Fruit fly (Drosophila melanogaster) whole organism, embryonic: ENCODE data around the gene Tcs6.

Experiments used
- Adf1 ChIP-seq: fragments of 200-800 bp; sonication (Bioruptor generic); IDR thresholded peaks from 2 replicates; pipeline ENCODE4 v1.3.6; 2022; ENCODE audit warnings: missing biosample characterization, missing genetic modification characterization
- CG10654 ChIP-seq: fragments of 200-800 bp; sonication (Bioruptor generic); optimal IDR thresholded peaks from 2 replicates; lab custom pipeline; 2016; ENCODE audit warnings: missing biosample characterization, missing genetic modification characterization
- CG11247 ChIP-seq: fragments of 200-800 bp; sonication (Bioruptor generic); IDR thresholded peaks from 2 replicates; pipeline ENCODE4 v1.3.6; 2022; ENCODE audit warnings: missing biosample characterization, missing genetic modification characterization
- CG11560 ChIP-seq: fragments of 200-800 bp; sonication (Bioruptor generic); IDR thresholded peaks from 3 replicates; pipeline ENCODE4 v1.3.6; 2022; ENCODE audit warnings: missing biosample characterization, missing genetic modification characterization
- CG1233 ChIP-seq: fragments of 200-800 bp; sonication (Bioruptor generic); optimal IDR thresholded peaks from 4 replicates; lab custom pipeline; 2018; ENCODE audit warnings: missing biosample characterization, mild to moderate bottlenecking, missing genetic modification characterization
- CG14710 ChIP-seq: fragments of 200-800 bp; sonication (Bioruptor generic); optimal IDR thresholded peaks from 3 replicates; lab custom pipeline; 2019; ENCODE audit warnings: missing biosample characterization, mild to moderate bottlenecking, missing genetic modification characterization, moderate library complexity
- CG1529 ChIP-seq: fragments of 200-800 bp; sonication (Bioruptor generic); optimal IDR thresholded peaks from 3 replicates; lab custom pipeline; 2018; ENCODE audit warnings: missing biosample characterization, missing genetic modification characterization
- CG15696 ChIP-seq: fragments of 200-800 bp; sonication (Bioruptor generic); optimal IDR thresholded peaks from 2 replicates; lab custom pipeline; 2019; ENCODE audit warnings: missing biosample characterization, mild to moderate bottlenecking, missing genetic modification characterization, moderate library complexity
- CG1603 ChIP-seq: fragments of 200-800 bp; sonication (Bioruptor generic); optimal IDR thresholded peaks from 2 replicates; lab custom pipeline; 2019; ENCODE audit warnings: missing biosample characterization, mild to moderate bottlenecking, missing genetic modification characterization, moderate library complexity
- CG2116 ChIP-seq: fragments of 200-800 bp; sonication (Bioruptor generic); optimal IDR thresholded peaks from 3 replicates; lab custom pipeline; 2018; ENCODE audit warnings: missing biosample characterization, mild to moderate bottlenecking, missing genetic modification characterization
- CG2202 ChIP-seq: fragments of 200-800 bp; sonication (Bioruptor generic); optimal IDR thresholded peaks from 2 replicates; lab custom pipeline; 2018; ENCODE audit warnings: missing biosample characterization, mild to moderate bottlenecking, missing genetic modification characterization
- CG3065 ChIP-seq: fragments of 200-800 bp; sonication (Bioruptor generic); optimal IDR thresholded peaks from 2 replicates; lab custom pipeline; 2016; ENCODE audit warnings: missing biosample characterization, missing genetic modification characterization
- CG31365 ChIP-seq: fragments of 200-800 bp; sonication (Bioruptor generic); optimal IDR thresholded peaks from 2 replicates; lab custom pipeline; 2018; ENCODE audit warnings: missing biosample characterization, mild to moderate bottlenecking, missing genetic modification characterization
- CG34376 ChIP-seq: fragments of 200-800 bp; sonication (Bioruptor generic); optimal IDR thresholded peaks from 2 replicates; lab custom pipeline; 2018; ENCODE audit warnings: missing biosample characterization, mild to moderate bottlenecking, missing genetic modification characterization
- CG7372 ChIP-seq: fragments of 200-800 bp; sonication (Bioruptor generic); IDR thresholded peaks from 2 replicates; pipeline ENCODE4 v1.3.6; 2022; ENCODE audit warnings: missing biosample characterization, missing genetic modification characterization
- CG7839 ChIP-seq: fragments of 200-800 bp; sonication (Bioruptor generic); optimal IDR thresholded peaks from 3 replicates; lab custom pipeline; 2018; ENCODE audit warnings: missing biosample characterization, mild to moderate bottlenecking, missing genetic modification characterization, moderate library complexity
- CG8765 ChIP-seq: fragments of 200-800 bp; sonication (Bioruptor generic); IDR thresholded peaks from 2 replicates; pipeline ENCODE4 v1.3.6; 2022; ENCODE audit warnings: missing biosample characterization, missing genetic modification characterization
- CG9797 ChIP-seq: fragments of 200-800 bp; sonication (Bioruptor generic); optimal IDR thresholded peaks from 3 replicates; lab custom pipeline; 2018; ENCODE audit warnings: missing biosample characterization, mild to moderate bottlenecking, missing genetic modification characterization
- CTCF ChIP-seq: fragments of 200-800 bp; sonication (Bioruptor generic); optimal IDR thresholded peaks from 2 replicates; lab custom pipeline; 2017; ENCODE audit warnings: missing biosample characterization, mild to moderate bottlenecking, missing genetic modification characterization, moderate library complexity
- Camta ChIP-seq: fragments of 200-800 bp; sonication (Bioruptor generic); optimal IDR thresholded peaks from 2 replicates; lab custom pipeline; 2016; ENCODE audit warnings: missing biosample characterization, missing genetic modification characterization
- Chrac-16 ChIP-seq: fragments of 200-800 bp; sonication (Bioruptor generic); optimal IDR thresholded peaks from 3 replicates; lab custom pipeline; 2016; ENCODE audit warnings: missing biosample characterization, missing genetic modification characterization
- D19A ChIP-seq: fragments of 200-800 bp; optimal IDR thresholded peaks from 3 replicates; lab custom pipeline; 2019; ENCODE audit warnings: missing biosample characterization, mild to moderate bottlenecking, missing genetic modification characterization, moderate library complexity
- D19B ChIP-seq: fragments of 200-800 bp; sonication (Bioruptor generic); optimal IDR thresholded peaks from 2 replicates; lab custom pipeline; 2017; ENCODE audit warnings: missing biosample characterization, mild to moderate bottlenecking, missing genetic modification characterization
- Hr78 ChIP-seq, 2 experiments: fragments of 200-800 bp in 1 of 2; fragments of >200 bp in 1 of 2; sonication (Bioruptor generic) in 1 of 2; optimal IDR thresholded peaks; 2 replicates each; lab custom pipeline; 2017 to 2019; ENCODE audit warnings: missing biosample characterization in 2 of 2, missing genetic modification characterization in 2 of 2, mild to moderate bottlenecking in 1 of 2, moderate library complexity in 1 of 2
- Meics ChIP-seq: fragments of 200-800 bp; sonication (Bioruptor generic); optimal IDR thresholded peaks from 2 replicates; lab custom pipeline; 2017; ENCODE audit warnings: missing biosample characterization, mild to moderate bottlenecking, missing genetic modification characterization
- Neu2 ChIP-seq: fragments of 200-800 bp; sonication (Bioruptor generic); optimal IDR thresholded peaks from 3 replicates; lab custom pipeline; 2016; ENCODE audit warnings: missing biosample characterization, missing genetic modification characterization, borderline replicate concordance
- NfI ChIP-seq: fragments of 200-800 bp; sonication (Bioruptor generic); optimal IDR thresholded peaks from 3 replicates; lab custom pipeline; 2018; ENCODE audit warnings: missing biosample characterization, mild to moderate bottlenecking, missing genetic modification characterization, moderate library complexity
- Oaz ChIP-seq: fragments of 200-800 bp; sonication (Bioruptor generic); IDR thresholded peaks from 2 replicates; pipeline ENCODE4 v1.3.6; 2022; ENCODE audit warnings: missing biosample characterization, missing genetic modification characterization
- Opbp ChIP-seq: fragments of 200-800 bp; sonication (Bioruptor generic); IDR thresholded peaks from 3 replicates; pipeline ENCODE4 v1.3.6; 2022; ENCODE audit warnings: missing biosample characterization, missing genetic modification characterization; ENCODE audit not compliant: partially characterized antibody
- Tbp ChIP-seq: fragments of >200 bp; optimal IDR thresholded peaks from 2 replicates; lab custom pipeline; 2018; ENCODE audit warnings: missing biosample characterization, missing genetic modification characterization
- ara ChIP-seq: fragments of 200-800 bp; sonication (Bioruptor generic); IDR thresholded peaks from 2 replicates; pipeline ENCODE4 v1.3.6; 2022; ENCODE audit warnings: missing biosample characterization, missing genetic modification characterization
- ato ChIP-seq: fragments of 200-800 bp; sonication (Bioruptor generic); IDR thresholded peaks from 2 replicates; pipeline ENCODE4 v1.3.6; 2022; ENCODE audit warnings: missing biosample characterization, missing genetic modification characterization; ENCODE audit not compliant: partially characterized antibody
- bab2 ChIP-seq: fragments of 200-800 bp; sonication (Bioruptor generic); optimal IDR thresholded peaks from 2 replicates; lab custom pipeline; 2016; ENCODE audit warnings: missing biosample characterization, missing genetic modification characterization
- btn ChIP-seq: fragments of 200-800 bp; sonication (Bioruptor generic); optimal IDR thresholded peaks from 2 replicates; lab custom pipeline; 2016; ENCODE audit warnings: missing biosample characterization, missing genetic modification characterization
- chn ChIP-seq: fragments of 200-800 bp; sonication (Bioruptor generic); optimal IDR thresholded peaks from 2 replicates; lab custom pipeline; 2016; ENCODE audit warnings: missing biosample characterization, missing genetic modification characterization
- danr ChIP-seq: fragments of 200-800 bp; sonication (Bioruptor generic); IDR thresholded peaks from 2 replicates; pipeline ENCODE4 v1.3.6; 2022; ENCODE audit warnings: missing biosample characterization, missing genetic modification characterization
- eyg ChIP-seq: fragments of 200-800 bp; sonication (Bioruptor generic); optimal IDR thresholded peaks from 3 replicates; lab custom pipeline; 2016; ENCODE audit warnings: missing biosample characterization, missing genetic modification characterization
- ham ChIP-seq: fragments of 200-800 bp; sonication (Bioruptor generic); IDR thresholded peaks from 2 replicates; pipeline ENCODE4 v1.3.6; 2022; ENCODE audit warnings: missing biosample characterization, missing genetic modification characterization
- hbn ChIP-seq: fragments of 200-800 bp; sonication (Bioruptor generic); IDR thresholded peaks from 2 replicates; pipeline ENCODE4 v1.3.6; 2022; ENCODE audit warnings: missing biosample characterization, missing genetic modification characterization; ENCODE audit not compliant: partially characterized antibody
- hth ChIP-seq: fragments of >200 bp; optimal IDR thresholded peaks from 2 replicates; lab custom pipeline; 2017; ENCODE audit warnings: inconsistent platforms
- jumu ChIP-seq: fragments of 200-800 bp; sonication (Bioruptor generic); optimal IDR thresholded peaks from 3 replicates; lab custom pipeline; 2016; ENCODE audit warnings: missing biosample characterization, missing genetic modification characterization
- ken ChIP-seq: fragments of 200-800 bp; sonication (Bioruptor generic); IDR thresholded peaks from 3 replicates; pipeline ENCODE4 v1.3.6; 2022; ENCODE audit warnings: missing biosample characterization, missing genetic modification characterization
- lab ChIP-seq: fragments of 200-800 bp; sonication (Bioruptor generic); optimal IDR thresholded peaks from 3 replicates; lab custom pipeline; 2017; ENCODE audit warnings: missing biosample characterization, missing genetic modification characterization, mild to moderate bottlenecking, moderate library complexity, missing genetic modification reagents
- mirr ChIP-seq: fragments of 200-800 bp; sonication (Bioruptor generic); optimal IDR thresholded peaks from 3 replicates; lab custom pipeline; 2018; ENCODE audit warnings: missing biosample characterization, mild to moderate bottlenecking, missing genetic modification characterization
- nau ChIP-seq: fragments of 200-800 bp; sonication (Bioruptor generic); optimal IDR thresholded peaks from 3 replicates; lab custom pipeline; 2017; ENCODE audit warnings: missing biosample characterization, mild to moderate bottlenecking, missing genetic modification characterization, missing genetic modification reagents
- pnt ChIP-seq: fragments of 200-800 bp; sonication (Bioruptor generic); optimal IDR thresholded peaks from 3 replicates; lab custom pipeline; 2016; ENCODE audit warnings: missing biosample characterization, missing genetic modification characterization
- sens ChIP-seq: fragments of 200-800 bp; sonication (Bioruptor generic); peaks from one replicate; lab custom pipeline; 2016; ENCODE audit warnings: missing biosample characterization, missing genetic modification characterization
- seq ChIP-seq: fragments of 200-800 bp; sonication (Bioruptor generic); IDR thresholded peaks from 2 replicates; pipeline ENCODE4 v1.3.6; 2022; ENCODE audit warnings: missing biosample characterization, missing genetic modification characterization
- slbo ChIP-seq: fragments of 200-800 bp; sonication (Bioruptor generic); IDR thresholded peaks from 2 replicates; pipeline ENCODE4 v1.3.6; 2022; ENCODE audit warnings: missing biosample characterization, missing genetic modification characterization
- toy ChIP-seq: fragments of 200-800 bp; sonication (Bioruptor generic); IDR thresholded peaks from 2 replicates; pipeline ENCODE4 v1.3.6; 2022; ENCODE audit warnings: missing biosample characterization, missing genetic modification characterization
- unc-4 ChIP-seq: fragments of 200-800 bp; sonication (Bioruptor generic); IDR thresholded peaks from 2 replicates; pipeline ENCODE4 v1.3.6; 2022; ENCODE audit warnings: missing biosample characterization, missing genetic modification characterization; ENCODE audit not compliant: partially characterized antibody
- usp ChIP-seq: fragments of >200 bp; optimal IDR thresholded peaks from 2 replicates; lab custom pipeline; 2017; ENCODE audit warnings: missing biosample characterization, missing genetic modification characterization
- zfh1 ChIP-seq: fragments of 200-800 bp; sonication (Bioruptor generic); IDR thresholded peaks from 3 replicates; pipeline ENCODE4 v1.3.6; 2022; ENCODE audit warnings: missing biosample characterization, missing genetic modification characterization

Tcs6 gene

dm6 chr3R:26072477-26072876, 14.5 kb upstream of the Tcs6 start (continued):
- TF ChIP-seq Adf1 (GFP tag; lab: Robert Waterston, UW) (no peak), pnt (GFP tag; lab: Kevin White, UChicago) (no peak), unc-4 (GFP tag; lab: Robert Waterston, UW) (no peak), mirr (GFP tag; lab: Kevin White, UChicago) (no peak), slbo (GFP tag; lab: Robert Waterston, UW) (no peak), ken (GFP tag; lab: Robert Waterston, UW) (no peak), CG2202 (no peak), CG2116 (GFP tag; lab: Kevin White, UChicago) (no peak), ato (GFP tag; lab: Robert Waterston, UW) (no peak), Hr78 (GFP tag; optimal IDR thresholded peaks at IDR 0.05; lab: Kevin White, UChicago) (no peak), zfh1 (GFP tag; lab: Robert Waterston, UW) (peak; percentile 75), CTCF (GFP tag; lab: Kevin White, UChicago) (no peak), CG3065 (no peak), D19A (no peak), CG1529 (GFP tag; lab: Kevin White, UChicago) (no peak), chn (GFP tag; lab: Kevin White, UChicago) (no peak), ara (GFP tag; lab: Robert Waterston, UW) (peak; percentile 57; the same call in 1 of the 2 replicates), CG31365 (tag; lab: Kevin White, UChicago) (no peak), Tbp (no peak), eyg (GFP tag; lab: Kevin White, UChicago) (no peak), CG34376 (GFP tag; lab: Kevin White, UChicago) (no peak), Meics (no peak), D19B (GFP tag; lab: Kevin White, UChicago) (no peak), jumu (GFP tag; lab: Kevin White, UChicago) (no peak), Chrac-16 (GFP tag; lab: Kevin White, UChicago) (no peak), CG7372 (no peak), Opbp (no peak), CG8765 (peak; percentile 38; the same call in 1 of the 2 replicates), NfI (no peak), hth (lab: Kevin White, UChicago) (no peak), danr (no peak), Neu2 (GFP tag; lab: Kevin White, UChicago) (no peak), CG15696 (tag; lab: Kevin White, UChicago) (no peak), Oaz (GFP tag; lab: Robert Waterston, UW) (no peak), CG9797 (GFP tag; lab: Kevin White, UChicago) (no peak), sens (GFP tag; lab: Kevin White, UChicago) (peak; percentile 85), hbn (GFP tag; lab: Robert Waterston, UW) (no peak), btn (GFP tag; lab: Kevin White, UChicago) (no peak), CG7839 (tag; lab: Kevin White, UChicago) (no peak), seq (GFP tag; lab: Robert Waterston, UW) (no peak), CG10654 (GFP tag; lab: Kevin White, UChicago) (no peak), usp (GFP tag; lab: Kevin White, UChicago) (no peak), bab2 (GFP tag; lab: Kevin White, UChicago) (no peak), Camta (GFP tag; lab: Kevin White, UChicago) (no peak), CG1233 (GFP tag; lab: Kevin White, UChicago) (no peak), nau (GFP tag; lab: Kevin White, UChicago) (no peak), lab (GFP tag; lab: Kevin White, UChicago) (no peak), CG11560 (tag; lab: Robert Waterston, UW) (no peak), CG1603 (peak; percentile 62), toy (GFP tag; lab: Robert Waterston, UW) (no peak), CG11247 (GFP tag; lab: Robert Waterston, UW) (no peak), CG14710 (tag; lab: Kevin White, UChicago) (peak; percentile 0), ham (no peak)
